Worm (Caenorhabditis elegans): ENCODE results near the gene gck-1.

- no peak for TF ChIP-seq fkh-10 (GFP tag; optimal IDR thresholded peaks at IDR 0.05)
- no peak for TF ChIP-seq jun-1 (tag; optimal IDR thresholded peaks at IDR 0.05)
- TF ChIP-seq ceh-82 (tag; optimal IDR thresholded peaks at IDR 0.05), result no peak
- no peak for TF ChIP-seq ama-1 (optimal IDR thresholded peaks at IDR 0.05)
- TF ChIP-seq nhr-77 (tag; optimal IDR thresholded peaks at IDR 0.05), result no peak
- no peak for TF ChIP-seq nhr-11 (tag; optimal IDR thresholded peaks at IDR 0.05)
- no peak for TF ChIP-seq nhr-28 (tag; optimal IDR thresholded peaks at IDR 0.05)
- no peak for TF ChIP-seq egl-27 (tag; optimal IDR thresholded peaks at IDR 0.05)
These were observed 48.8 kb upstream of the gck-1 start, which contains the start of gene frpr-13 for ce11 chrV:8898756-8899155.
